Worm (Caenorhabditis elegans): ENCODE data around the gene cla-1.

ce11 chrIV:7556265-7556866 lies 32.4 kb upstream of the cla-1 start, which contains the start of the genes F49E8.7, F49E8.8 and nprl-2:
- TF ChIP-seq ceh-2 (tag; optimal IDR thresholded peaks at IDR 0.05) (no peak), pqm-1 (tag; optimal IDR thresholded peaks at IDR 0.05) (no peak), unc-3 (GFP tag; conservative IDR thresholded peaks at IDR 0.05) (no peak), unc-3 (tag; optimal IDR thresholded peaks at IDR 0.05) (no peak)

Data from whole organism, late embryonic.